Worm (Caenorhabditis elegans): ENCODE results near the gene Y105C5B.8.

ce11 chrIV:15961069-15961468 lies 34.4 kb upstream of the Y105C5B.8 start:
- TF ChIP-seq dao-5 (tag; optimal IDR thresholded peaks at IDR 0.05), result no peak
- no peak for TF ChIP-seq him-1 (tag; optimal IDR thresholded peaks at IDR 0.05)
